Fruit fly (Drosophila melanogaster): ENCODE results near the gene CG2116.
A peak's percentile ranks its signal among the peaks of the same experiment; 100 is the strongest.

CG2116 gene

DNA sequence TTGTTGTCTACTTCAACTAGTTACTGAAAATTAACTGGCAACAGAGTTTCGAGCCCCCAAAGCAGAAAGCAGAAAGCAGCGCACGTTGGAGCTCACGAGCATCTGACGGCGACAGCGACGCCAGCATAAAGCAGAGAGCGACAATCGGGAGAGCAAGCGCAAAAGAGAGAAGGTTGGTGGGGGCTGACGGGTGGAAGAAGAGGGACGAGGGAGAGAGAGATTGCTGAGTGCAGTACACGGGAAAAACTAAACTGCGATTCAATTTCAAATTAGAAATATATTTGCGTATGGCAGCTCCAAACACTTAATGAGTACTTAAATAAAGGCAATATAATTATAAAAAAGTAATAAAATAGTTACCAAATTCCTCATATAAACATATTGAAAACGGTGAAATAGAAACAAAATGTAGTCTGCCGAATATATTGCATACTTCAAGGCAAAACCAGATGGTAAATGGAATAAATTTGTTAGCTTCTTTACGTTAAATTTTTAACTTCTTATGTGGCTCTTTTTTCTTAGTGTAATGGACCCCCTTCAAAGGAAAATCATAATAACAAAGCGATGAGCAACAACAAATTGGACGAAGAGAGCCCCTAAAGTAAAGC lies 37.4 kb upstream of the CG2116 start:
- TF ChIP-seq gl (tag; optimal IDR thresholded peaks at IDR 0.05), result peak; percentile 84
- TF ChIP-seq Snoo (tag; optimal IDR thresholded peaks at IDR 0.05), result peak; percentile 94
- TF ChIP-seq CG32121 (GFP tag; IDR thresholded peaks at IDR 0.05), result peak; percentile 95
- peak; percentile 98 for TF ChIP-seq CG14655 (GFP tag; optimal IDR thresholded peaks at IDR 0.05)
- peak; percentile 90 for TF ChIP-seq CG12605 (GFP tag; IDR thresholded peaks at IDR 0.05)
- peak; percentile 93 for TF ChIP-seq Pif1B (GFP tag; optimal IDR thresholded peaks at IDR 0.05)
- TF ChIP-seq CG13204 (GFP tag; optimal IDR thresholded peaks at IDR 0.05), result peak; percentile 87
- peak; percentile 93 for TF ChIP-seq Ets98B (GFP tag; IDR thresholded peaks at IDR 0.05)
- TF ChIP-seq CG17806 (tag; optimal IDR thresholded peaks at IDR 0.05), result peak; percentile 95
- TF ChIP-seq D1 (tag; optimal IDR thresholded peaks at IDR 0.05), result peak; percentile 87
- TF ChIP-seq CG10348 (GFP tag; IDR thresholded peaks at IDR 0.05), result peak; percentile 85
- peak; percentile 97 for TF ChIP-seq CG8159 (tag; optimal IDR thresholded peaks at IDR 0.05)
- peak; percentile 91 for TF ChIP-seq Pif1A (GFP tag; optimal IDR thresholded peaks at IDR 0.05)
- TF ChIP-seq CG9948 (tag; optimal IDR thresholded peaks at IDR 0.05), result peak; percentile 95
- TF ChIP-seq CG34367 (tag; optimal IDR thresholded peaks at IDR 0.05), result peak; percentile 92
- peak; percentile 83 for TF ChIP-seq rn (GFP tag; IDR thresholded peaks at IDR 0.05)
- peak; percentile 95 for TF ChIP-seq CG4496 (GFP tag; IDR thresholded peaks at IDR 0.05)
- peak; percentile 97 for TF ChIP-seq CG15710 (tag; optimal IDR thresholded peaks at IDR 0.05)
- peak; percentile 72; the same call in 2 of the 3 replicates for TF ChIP-seq fd96Ca (GFP tag; IDR thresholded peaks at IDR 0.05)
- TF ChIP-seq EcR (GFP tag; optimal IDR thresholded peaks at IDR 0.05), result no peak
- TF ChIP-seq CG8301 (tag; optimal IDR thresholded peaks at IDR 0.05), result peak; percentile 95

DNA sequence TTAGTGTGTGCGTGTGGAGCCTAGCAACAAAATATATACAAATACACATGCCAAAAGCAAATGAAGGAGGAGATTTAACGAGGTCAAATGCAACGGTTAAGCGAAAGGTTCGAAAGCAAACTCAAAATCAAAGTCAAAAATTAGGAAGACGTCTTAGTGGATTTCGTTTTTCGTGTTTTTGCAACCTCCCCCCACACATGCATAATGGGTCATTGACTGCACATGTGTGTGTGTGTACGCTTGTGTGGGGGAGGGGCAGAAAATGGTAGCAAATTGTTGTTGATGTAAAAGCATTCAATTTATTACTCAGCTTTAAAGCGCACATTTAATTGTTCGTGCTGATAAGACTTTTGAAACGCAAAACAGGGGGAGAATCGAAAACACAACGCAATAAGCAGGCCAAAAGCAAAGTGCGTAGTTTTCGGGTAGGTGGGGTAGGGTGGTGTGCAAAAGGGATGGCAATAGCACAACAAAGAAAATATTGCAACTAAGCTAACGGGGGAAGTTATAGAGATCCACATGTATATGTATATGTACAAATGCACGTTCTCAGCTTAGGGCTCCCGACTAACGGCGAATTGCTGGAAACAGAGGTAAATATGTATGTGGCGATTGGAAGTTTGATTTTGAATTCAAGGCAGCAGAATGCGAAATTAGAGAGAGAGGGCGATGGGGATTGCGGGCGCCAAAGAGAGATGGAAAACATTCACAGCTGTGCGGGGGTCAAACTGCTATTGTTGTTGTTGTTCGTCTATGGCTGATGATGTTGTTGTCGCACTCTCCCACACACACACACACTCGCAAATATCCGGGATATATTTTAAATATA lies 36.5 kb upstream of the CG2116 start:
- TF ChIP-seq CG12605 (GFP tag; IDR thresholded peaks at IDR 0.05), result no peak
- TF ChIP-seq Ets98B (GFP tag; IDR thresholded peaks at IDR 0.05), result no peak
- peak; percentile 35 for TF ChIP-seq CG8159 (tag; optimal IDR thresholded peaks at IDR 0.05)
- TF ChIP-seq fd96Ca (GFP tag; IDR thresholded peaks at IDR 0.05), result no peak
- no peak for TF ChIP-seq CG4496 (GFP tag; IDR thresholded peaks at IDR 0.05)
- TF ChIP-seq Snoo (tag; optimal IDR thresholded peaks at IDR 0.05), result no peak
- peak; percentile 93 for TF ChIP-seq EcR (GFP tag; optimal IDR thresholded peaks at IDR 0.05)
- TF ChIP-seq D1 (tag; optimal IDR thresholded peaks at IDR 0.05), result no peak

DNA sequence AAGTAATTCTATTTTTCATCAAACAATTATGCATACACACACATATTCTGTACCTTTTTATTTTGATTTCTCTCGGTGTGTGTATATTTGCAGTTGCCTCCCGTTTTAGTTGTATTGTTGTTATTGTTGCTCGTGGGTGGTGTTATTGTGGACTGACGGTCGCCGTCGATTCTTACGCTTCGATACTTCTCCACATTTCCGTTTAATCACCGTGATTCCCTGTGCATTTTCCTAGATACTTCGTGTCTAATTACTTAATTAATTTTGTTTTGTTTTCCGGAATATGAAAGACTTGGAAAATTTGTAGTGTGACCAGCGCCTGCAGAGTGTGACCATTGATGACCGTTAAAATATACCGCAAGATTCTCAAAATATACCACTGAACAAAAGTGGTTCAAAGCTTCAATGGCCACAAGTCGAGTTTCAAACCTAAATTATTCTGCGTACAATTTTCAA lies 35.9 kb upstream of the CG2116 start, which contains the start of gene UbcE2H:
Gene UbcE2H, minus strand, starts transcription at position 343 of the 456 bp plus-strand sequence.
- TF ChIP-seq CG34367 (tag; optimal IDR thresholded peaks at IDR 0.05), result no peak
- TF ChIP-seq fd96Ca (GFP tag; IDR thresholded peaks at IDR 0.05), result no peak
- no peak for TF ChIP-seq Snoo (tag; optimal IDR thresholded peaks at IDR 0.05)
- no peak for TF ChIP-seq CG10348 (GFP tag; IDR thresholded peaks at IDR 0.05)
- peak; percentile 28 for TF ChIP-seq Pif1B (GFP tag; optimal IDR thresholded peaks at IDR 0.05)
- peak; percentile 39 for TF ChIP-seq D1 (tag; optimal IDR thresholded peaks at IDR 0.05)
- no peak for TF ChIP-seq CG32121 (GFP tag; IDR thresholded peaks at IDR 0.05)
- TF ChIP-seq Pif1A (GFP tag; optimal IDR thresholded peaks at IDR 0.05), result peak; percentile 36
- no peak for TF ChIP-seq rn (GFP tag; IDR thresholded peaks at IDR 0.05)
- TF ChIP-seq CG13204 (GFP tag; optimal IDR thresholded peaks at IDR 0.05), result no peak
- no peak for TF ChIP-seq CG8159 (tag; optimal IDR thresholded peaks at IDR 0.05)
- TF ChIP-seq CG14655 (GFP tag; optimal IDR thresholded peaks at IDR 0.05), result no peak

DNA sequence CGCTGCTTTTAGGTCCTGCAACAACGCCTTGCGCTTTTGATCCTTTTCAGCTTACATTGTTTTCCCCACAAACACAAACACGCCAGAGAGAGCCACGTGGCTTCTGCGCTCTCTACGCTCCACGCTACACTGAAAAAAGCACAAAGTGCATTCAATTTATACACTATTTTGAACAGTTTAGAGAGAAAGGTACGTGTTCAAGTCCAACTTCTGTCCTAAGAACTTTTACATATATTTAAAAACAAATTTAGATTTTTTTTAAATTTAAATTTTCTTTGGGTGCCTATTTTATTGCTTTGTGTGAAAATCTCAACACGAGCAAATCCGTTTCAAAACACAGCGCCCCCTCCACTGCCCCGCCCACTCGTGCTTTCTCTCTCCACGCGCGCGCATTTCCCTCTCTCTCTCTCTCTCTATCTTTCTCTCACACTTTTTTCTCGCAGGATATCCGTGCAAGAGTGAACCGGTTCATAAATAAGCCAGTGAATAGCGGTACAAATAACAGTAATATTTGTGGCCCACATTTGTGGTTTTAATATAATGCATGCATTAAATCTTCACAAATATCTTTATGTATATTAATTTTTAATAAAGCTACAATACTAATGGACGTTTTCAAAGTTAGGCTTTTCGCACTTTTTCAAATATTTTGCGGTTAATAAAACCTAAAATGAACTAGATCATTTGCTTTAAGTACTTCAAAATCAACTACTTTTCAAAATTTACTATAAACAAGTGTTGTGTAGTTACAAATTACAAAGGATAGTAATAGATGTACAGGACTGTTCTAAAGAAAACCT lies 29.4 kb upstream of the CG2116 start:
- TF ChIP-seq CG13204 (GFP tag; optimal IDR thresholded peaks at IDR 0.05) (peak; percentile 46), gl (tag; optimal IDR thresholded peaks at IDR 0.05) (peak; percentile 55), CG17806 (tag; optimal IDR thresholded peaks at IDR 0.05) (peak; percentile 79), Pif1A (GFP tag; optimal IDR thresholded peaks at IDR 0.05) (peak; percentile 78), Pif1B (GFP tag; optimal IDR thresholded peaks at IDR 0.05) (peak; percentile 70), CG8301 (tag; optimal IDR thresholded peaks at IDR 0.05) (peak; percentile 75), CG14655 (GFP tag; optimal IDR thresholded peaks at IDR 0.05) (peak; percentile 83), D1 (tag; optimal IDR thresholded peaks at IDR 0.05) (peak; percentile 34), CG15710 (tag; optimal IDR thresholded peaks at IDR 0.05) (peak; percentile 77), CG9948 (tag; optimal IDR thresholded peaks at IDR 0.05) (peak; percentile 81), CG34367 (tag; optimal IDR thresholded peaks at IDR 0.05) (peak; percentile 71), CG4496 (GFP tag; IDR thresholded peaks at IDR 0.05) (peak; percentile 93), Ets98B (GFP tag; IDR thresholded peaks at IDR 0.05) (peak; percentile 91), CG10348 (GFP tag; IDR thresholded peaks at IDR 0.05) (0 out of 2 replicates have a peak, but pooled peaks have one; percentile 24), rn (GFP tag; IDR thresholded peaks at IDR 0.05) (peak; percentile 25; the same call in 1 of the 2 replicates), CG12605 (GFP tag; IDR thresholded peaks at IDR 0.05) (peak; percentile 85), Snoo (tag; optimal IDR thresholded peaks at IDR 0.05) (peak; percentile 54), CG8159 (tag; optimal IDR thresholded peaks at IDR 0.05) (peak; percentile 82), fd96Ca (GFP tag; IDR thresholded peaks at IDR 0.05) (peak; percentile 84), CG32121 (GFP tag; IDR thresholded peaks at IDR 0.05) (peak; percentile 87), EcR (GFP tag; optimal IDR thresholded peaks at IDR 0.05) (no peak)

DNA sequence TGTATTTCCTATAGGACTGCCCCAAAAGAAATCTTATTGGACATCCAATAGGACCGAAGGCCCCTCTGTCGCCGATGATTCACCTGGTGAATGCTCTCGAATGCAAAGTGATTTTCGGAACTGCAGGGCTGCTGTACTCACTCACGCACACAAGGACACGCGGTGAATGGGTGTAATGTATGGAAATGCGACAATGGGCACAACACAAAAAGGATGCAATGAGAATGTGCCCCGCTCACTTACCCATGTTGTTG lies 28.9 kb upstream of the CG2116 start:
- no peak for TF ChIP-seq fd96Ca (GFP tag; IDR thresholded peaks at IDR 0.05)
- no peak for TF ChIP-seq CG9948 (tag; optimal IDR thresholded peaks at IDR 0.05)
- TF ChIP-seq CG10348 (GFP tag; IDR thresholded peaks at IDR 0.05), result no peak
- no peak for TF ChIP-seq CG14655 (GFP tag; optimal IDR thresholded peaks at IDR 0.05)
- TF ChIP-seq EcR (GFP tag; optimal IDR thresholded peaks at IDR 0.05), result no peak
- no peak for TF ChIP-seq CG17806 (tag; optimal IDR thresholded peaks at IDR 0.05)
- no peak for TF ChIP-seq Ets98B (GFP tag; IDR thresholded peaks at IDR 0.05)
- no peak for TF ChIP-seq CG8159 (tag; optimal IDR thresholded peaks at IDR 0.05)
- TF ChIP-seq CG15710 (tag; optimal IDR thresholded peaks at IDR 0.05), result no peak
- TF ChIP-seq Pif1A (GFP tag; optimal IDR thresholded peaks at IDR 0.05), result no peak
- no peak for TF ChIP-seq gl (tag; optimal IDR thresholded peaks at IDR 0.05)
